Fruit fly (Drosophila melanogaster) whole organism, embryonic: Measurements from ENCODE around the gene CG9132.

Experiments used
- Antp ChIP-seq: fragments of 200-800 bp; sonication (Bioruptor generic); optimal IDR thresholded peaks from 3 replicates; lab custom pipeline; 2016; ENCODE audit warnings: missing biosample characterization, missing genetic modification characterization
- Atf3 ChIP-seq: fragments of 200-800 bp; sonication (Bioruptor generic); optimal IDR thresholded peaks from 3 replicates; lab custom pipeline; 2016; ENCODE audit warnings: missing biosample characterization, missing genetic modification characterization
- B-H1 ChIP-seq: fragments of 200-800 bp; sonication (Bioruptor generic); IDR thresholded peaks from 3 replicates; pipeline ENCODE4 v1.3.6; 2022; ENCODE audit warnings: missing biosample characterization, missing genetic modification characterization
- CG10366 ChIP-seq: fragments of 200-800 bp; sonication (Bioruptor generic); IDR thresholded peaks from 2 replicates; pipeline ENCODE4 v1.3.6; 2022; ENCODE audit warnings: missing biosample characterization, missing genetic modification characterization
- CG11560 ChIP-seq: fragments of 200-800 bp; sonication (Bioruptor generic); IDR thresholded peaks from 3 replicates; pipeline ENCODE4 v1.3.6; 2022; ENCODE audit warnings: missing biosample characterization, missing genetic modification characterization
- CG13894 ChIP-seq: fragments of 200-800 bp; sonication (Bioruptor generic); optimal IDR thresholded peaks from 3 replicates; lab custom pipeline; 2018; ENCODE audit warnings: missing biosample characterization, mild to moderate bottlenecking, missing genetic modification characterization, moderate library complexity
- CG15073 ChIP-seq: fragments of 200-800 bp; sonication (Bioruptor generic); optimal IDR thresholded peaks from 2 replicates; lab custom pipeline; 2016; ENCODE audit warnings: missing biosample characterization, missing genetic modification characterization
- CG15479 ChIP-seq: fragments of 200-800 bp; sonication (Bioruptor generic); optimal IDR thresholded peaks from 3 replicates; lab custom pipeline; 2019; ENCODE audit warnings: missing biosample characterization, mild to moderate bottlenecking, missing genetic modification characterization, moderate library complexity
- CG15601 ChIP-seq: fragments of 200-800 bp; sonication (Bioruptor generic); optimal IDR thresholded peaks from 3 replicates; lab custom pipeline; 2019; ENCODE audit warnings: missing biosample characterization, mild to moderate bottlenecking, missing genetic modification characterization, moderate library complexity
- CG17186 ChIP-seq: fragments of 200-800 bp; sonication (Bioruptor generic); optimal IDR thresholded peaks from 3 replicates; lab custom pipeline; 2017; ENCODE audit warnings: missing biosample characterization, missing genetic modification reagents, missing genetic modification characterization
- CG17802 ChIP-seq: fragments of 200-800 bp; sonication (Bioruptor generic); optimal IDR thresholded peaks from 2 replicates; lab custom pipeline; 2018; ENCODE audit warnings: missing biosample characterization, mild to moderate bottlenecking, missing genetic modification characterization, moderate library complexity
- CG1832 ChIP-seq: fragments of 200-800 bp; sonication (Bioruptor generic); optimal IDR thresholded peaks from 2 replicates; lab custom pipeline; 2017; ENCODE audit warnings: missing biosample characterization, mild to moderate bottlenecking, missing genetic modification characterization, inconsistent platforms
- CG2875 ChIP-seq: fragments of 200-800 bp; sonication (Bioruptor generic); optimal IDR thresholded peaks from 2 replicates; lab custom pipeline; 2017; ENCODE audit warnings: missing biosample characterization, mild to moderate bottlenecking, missing genetic modification characterization, missing genetic modification reagents
- CG30403 ChIP-seq: fragments of 200-800 bp; sonication (Bioruptor generic); optimal IDR thresholded peaks from 3 replicates; lab custom pipeline; 2016; ENCODE audit warnings: missing biosample characterization, missing genetic modification characterization
- CG30431 ChIP-seq: fragments of 200-800 bp; sonication (Bioruptor generic); optimal IDR thresholded peaks from 2 replicates; lab custom pipeline; 2017; ENCODE audit warnings: missing biosample characterization, missing genetic modification characterization
- CG31224 ChIP-seq: fragments of 200-800 bp; sonication (Bioruptor generic); IDR thresholded peaks from 2 replicates; pipeline ENCODE4 v1.3.6; 2022; ENCODE audit warnings: missing biosample characterization, missing genetic modification characterization
- CG33213 ChIP-seq: fragments of 200-800 bp; sonication (Bioruptor generic); optimal IDR thresholded peaks from 3 replicates; lab custom pipeline; 2016; ENCODE audit warnings: missing biosample characterization, missing genetic modification characterization
- CG3838 ChIP-seq: fragments of 200-800 bp; sonication (Bioruptor generic); optimal IDR thresholded peaks from 3 replicates; lab custom pipeline; 2016; ENCODE audit warnings: missing biosample characterization, missing genetic modification characterization
- CG4328 ChIP-seq: fragments of 200-800 bp; sonication (Bioruptor generic); optimal IDR thresholded peaks from 3 replicates; lab custom pipeline; 2017; ENCODE audit warnings: missing biosample characterization, missing genetic modification reagents, missing genetic modification characterization
- CG4404 ChIP-seq: fragments of 200-800 bp; sonication (Bioruptor generic); IDR thresholded peaks from 2 replicates; pipeline ENCODE4 v1.3.6; 2022; ENCODE audit warnings: missing biosample characterization, missing genetic modification characterization
- CG6272 ChIP-seq: fragments of 200-800 bp; sonication (Bioruptor generic); IDR thresholded peaks from 2 replicates; pipeline ENCODE4 v1.3.6; 2022; ENCODE audit warnings: missing biosample characterization, missing genetic modification characterization
- CG7271 ChIP-seq: fragments of 200-800 bp; sonication (Bioruptor generic); optimal IDR thresholded peaks from 2 replicates; lab custom pipeline; 2018; ENCODE audit warnings: missing biosample characterization, mild to moderate bottlenecking, missing genetic modification characterization, moderate library complexity
- ERR ChIP-seq: fragments of 200-800 bp; sonication (Bioruptor generic); optimal IDR thresholded peaks from 2 replicates; lab custom pipeline; 2016; ENCODE audit warnings: missing biosample characterization, missing genetic modification characterization
- Ets65A ChIP-seq: fragments of 200-800 bp; sonication (Bioruptor generic); peaks from one replicate; lab custom pipeline; 2016; ENCODE audit warnings: missing biosample characterization, missing genetic modification characterization
- H2.0 ChIP-seq: fragments of 200-800 bp; sonication (Bioruptor generic); IDR thresholded peaks from 2 replicates; pipeline ENCODE4 v1.3.6; 2022; ENCODE audit warnings: missing biosample characterization, missing genetic modification characterization
- Hand ChIP-seq: fragments of 200-800 bp; sonication (Bioruptor generic); optimal IDR thresholded peaks from 2 replicates; lab custom pipeline; 2017; ENCODE audit warnings: mild to moderate bottlenecking, missing biosample characterization, missing genetic modification reagents, missing genetic modification characterization
- MBD-R2 ChIP-seq: fragments of 200-800 bp; sonication (Bioruptor generic); IDR thresholded peaks from 2 replicates; pipeline ENCODE4 v1.3.6; 2022; ENCODE audit warnings: missing biosample characterization, missing genetic modification characterization
- MESR4 ChIP-seq: fragments of 200-800 bp; sonication (Bioruptor generic); optimal IDR thresholded peaks from 2 replicates; lab custom pipeline; 2018; ENCODE audit warnings: missing biosample characterization, mild to moderate bottlenecking, missing genetic modification characterization, moderate library complexity
- MTF-1 ChIP-seq: fragments of 200-800 bp; sonication (Bioruptor generic); optimal IDR thresholded peaks from 2 replicates; lab custom pipeline; 2018; ENCODE audit warnings: missing biosample characterization, mild to moderate bottlenecking, missing genetic modification characterization, borderline replicate concordance
- Myb ChIP-seq: fragments of 200-800 bp; sonication (Bioruptor generic); optimal IDR thresholded peaks from 2 replicates; lab custom pipeline; 2016; ENCODE audit warnings: missing biosample characterization, missing genetic modification characterization
- Optix ChIP-seq: fragments of 200-800 bp; sonication (Bioruptor generic); IDR thresholded peaks from 3 replicates; pipeline ENCODE4 v1.3.6; 2022; ENCODE audit warnings: missing biosample characterization, missing genetic modification characterization
- ap ChIP-seq: fragments of 200-800 bp; sonication (Bioruptor generic); IDR thresholded peaks from 2 replicates; pipeline ENCODE4 v1.3.6; 2022; ENCODE audit warnings: missing biosample characterization, missing genetic modification characterization
- bbx ChIP-seq: fragments of 200-800 bp; sonication (Bioruptor generic); IDR thresholded peaks from 2 replicates; pipeline ENCODE4 v1.3.6; 2022; ENCODE audit warnings: missing biosample characterization, missing genetic modification characterization; ENCODE audit not compliant: partially characterized antibody
- chif ChIP-seq, 2 experiments: fragments of 200-800 bp; sonication (Bioruptor generic); optimal IDR thresholded peaks; 3 replicates each; lab custom pipeline; 2016; ENCODE audit warnings: missing biosample characterization in 2 of 2, missing genetic modification characterization in 2 of 2
- crc ChIP-seq: fragments of 200-800 bp; sonication (Bioruptor generic); optimal IDR thresholded peaks from 2 replicates; lab custom pipeline; 2016; ENCODE audit warnings: missing biosample characterization, missing genetic modification characterization
- cwo ChIP-seq: fragments of 200-800 bp; sonication (Bioruptor generic); optimal IDR thresholded peaks from 3 replicates; lab custom pipeline; 2017; ENCODE audit warnings: missing biosample characterization, missing genetic modification characterization, mild to moderate bottlenecking, moderate library complexity, missing genetic modification reagents
- esg ChIP-seq: fragments of 200-800 bp; sonication (Bioruptor generic); conservative IDR thresholded peaks from 2 replicates; pipeline ENCODE4 v1.3.6; 2022; ENCODE audit warnings: missing biosample characterization, missing genetic modification characterization
- fd96Cb ChIP-seq: fragments of 200-800 bp; sonication (Bioruptor generic); optimal IDR thresholded peaks from 2 replicates; lab custom pipeline; 2018; ENCODE audit warnings: missing biosample characterization, mild to moderate bottlenecking, missing genetic modification characterization, moderate library complexity
- grau ChIP-seq: fragments of 200-800 bp; optimal IDR thresholded peaks from 3 replicates; lab custom pipeline; 2019; ENCODE audit warnings: missing biosample characterization, mild to moderate bottlenecking, missing genetic modification characterization, moderate library complexity
- insv ChIP-seq, 2 experiments: fragments of 200-800 bp; sonication (Bioruptor generic); optimal IDR thresholded peaks; 3 replicates each; lab custom pipeline; 2016 to 2018; ENCODE audit warnings: missing biosample characterization in 2 of 2, missing genetic modification characterization in 2 of 2
- inv ChIP-seq: fragments of 200-800 bp; sonication (Bioruptor generic); IDR thresholded peaks from 2 replicates; pipeline ENCODE4 v1.3.6; 2022; ENCODE audit warnings: missing biosample characterization, missing genetic modification characterization; ENCODE audit not compliant: partially characterized antibody
- jing ChIP-seq: fragments of 200-800 bp; sonication (Bioruptor generic); optimal IDR thresholded peaks from 2 replicates; lab custom pipeline; 2018; ENCODE audit warnings: missing biosample characterization, mild to moderate bottlenecking, missing genetic modification characterization
- klu ChIP-seq: fragments of 200-800 bp; sonication (Bioruptor generic); IDR thresholded peaks from 2 replicates; pipeline ENCODE4 v1.3.6; 2022; ENCODE audit warnings: missing biosample characterization, missing genetic modification characterization
- lola ChIP-seq, 3 experiments: fragments of >200 bp in 2 of 3; fragments of 200-800 bp in 1 of 3; sonication (Bioruptor generic) in 1 of 3; optimal IDR thresholded peaks; 2 replicates each; lab custom pipeline; 2017 to 2019; ENCODE audit warnings: missing biosample characterization in 3 of 3, missing genetic modification characterization in 3 of 3, mild to moderate bottlenecking in 1 of 3, moderate library complexity in 1 of 3
- nom ChIP-seq: fragments of 200-800 bp; sonication (Bioruptor generic); optimal IDR thresholded peaks from 2 replicates; lab custom pipeline; 2017; ENCODE audit warnings: missing biosample characterization, missing genetic modification characterization, mild to moderate bottlenecking, moderate library complexity, missing genetic modification reagents
- pfk ChIP-seq: fragments of 200-800 bp; sonication (Bioruptor generic); optimal IDR thresholded peaks from 2 replicates; lab custom pipeline; 2018; ENCODE audit warnings: missing biosample characterization, mild to moderate bottlenecking, missing genetic modification characterization, moderate library complexity
- pita ChIP-seq: fragments of 200-800 bp; sonication (Bioruptor generic); optimal IDR thresholded peaks from 2 replicates; lab custom pipeline; 2017; ENCODE audit warnings: missing biosample characterization, mild to moderate bottlenecking, missing genetic modification characterization
- pros ChIP-seq: fragments of 200-800 bp; sonication (Bioruptor generic); optimal IDR thresholded peaks from 3 replicates; lab custom pipeline; 2019; ENCODE audit warnings: missing biosample characterization, mild to moderate bottlenecking, missing genetic modification characterization, moderate library complexity
- seq ChIP-seq: fragments of 200-800 bp; sonication (Bioruptor generic); IDR thresholded peaks from 2 replicates; pipeline ENCODE4 v1.3.6; 2022; ENCODE audit warnings: missing biosample characterization, missing genetic modification characterization
- tgo ChIP-seq: fragments of 200-800 bp; sonication (Bioruptor generic); IDR thresholded peaks from 3 replicates; pipeline ENCODE4 v1.3.6; 2022; ENCODE audit warnings: missing biosample characterization, missing genetic modification characterization
- usp ChIP-seq: fragments of >200 bp; optimal IDR thresholded peaks from 2 replicates; lab custom pipeline; 2017; ENCODE audit warnings: missing biosample characterization, missing genetic modification characterization

Gene CG9132

dm6 chrX:16822080-16822479, 21.6 kb upstream of the CG9132 start (continued):
- TF ChIP-seq esg (GFP tag; lab: Robert Waterston, UW) (peak; percentile 49), Atf3 (GFP tag; lab: Kevin White, UChicago) (no peak), MESR4 (GFP tag; lab: Kevin White, UChicago) (no peak), CG15601 (tag; lab: Kevin White, UChicago) (peak; percentile 49), grau (peak; percentile 86), fd96Cb (tag; lab: Kevin White, UChicago) (peak; percentile 53), CG31224 (GFP tag; lab: Robert Waterston, UW) (no peak), jing (GFP tag; lab: Kevin White, UChicago) (no peak), cwo (GFP tag; lab: Kevin White, UChicago) (peak; percentile 21), crc (GFP tag; lab: Kevin White, UChicago) (no peak), pita (GFP tag; lab: Kevin White, UChicago) (no peak), klu (GFP tag; lab: Robert Waterston, UW) (0 out of 2 replicates have a peak, but pooled peaks have one; percentile 10), pfk (GFP tag; lab: Kevin White, UChicago) (no peak), ap (GFP tag; lab: Robert Waterston, UW) (no peak), CG11560 (tag; lab: Robert Waterston, UW) (no peak), Antp (GFP tag; lab: Kevin White, UChicago) (no peak), CG2875 (peak; percentile 17), CG4328 (GFP tag; lab: Kevin White, UChicago) (no peak), CG6272 (GFP tag; lab: Robert Waterston, UW) (peak; percentile 35; the same call in 1 of the 2 replicates), CG15073 (no peak), seq (GFP tag; lab: Robert Waterston, UW) (no peak), Hand (GFP tag; lab: Kevin White, UChicago) (no peak), CG7271 (tag; lab: Kevin White, UChicago) (no peak), MTF-1 (GFP tag; lab: Kevin White, UChicago) (no peak), ERR (GFP tag; lab: Kevin White, UChicago) (no peak), CG17802 (tag; lab: Kevin White, UChicago) (no peak), H2.0 (GFP tag; lab: Robert Waterston, UW) (peak; percentile 42; the same call in 1 of the 2 replicates), CG17186 (GFP tag; lab: Kevin White, UChicago) (no peak), chif (GFP tag; optimal IDR thresholded peaks at IDR 0.05; lab: Kevin White, UChicago) (no peak), CG13894 (no peak), bbx (GFP tag; lab: Robert Waterston, UW) (no peak), CG3838 (GFP tag; lab: Kevin White, UChicago) (no peak), CG30431 (GFP tag; lab: Kevin White, UChicago) (no peak), lola (GFP tag; optimal IDR thresholded peaks at IDR 0.05; lab: Kevin White, UChicago) (peak in 1 of 3 experiments; percentile 4), CG10366 (GFP tag; lab: Robert Waterston, UW) (peak; percentile 50), inv (GFP tag; lab: Robert Waterston, UW) (no peak), CG1832 (GFP tag; lab: Kevin White, UChicago) (no peak), Myb (GFP tag; lab: Kevin White, UChicago) (no peak), CG33213 (GFP tag; lab: Kevin White, UChicago) (no peak), CG15479 (GFP tag; lab: Kevin White, UChicago) (no peak), CG30403 (peak; percentile 46), CG4404 (GFP tag; lab: Robert Waterston, UW) (peak; percentile 32; the same call in 1 of the 2 replicates), Ets65A (GFP tag; lab: Kevin White, UChicago) (no peak), nom (GFP tag; lab: Kevin White, UChicago) (peak; percentile 34), Optix (GFP tag; lab: Robert Waterston, UW) (no peak), tgo (GFP tag; lab: Robert Waterston, UW) (peak; percentile 50; the same call in 2 of the 3 replicates), B-H1 (GFP tag; lab: Robert Waterston, UW) (peak; percentile 21; the same call in 1 of the 3 replicates), MBD-R2 (GFP tag; lab: Robert Waterston, UW) (no peak), pros (no peak), insv (GFP tag; optimal IDR thresholded peaks at IDR 0.05; lab: Kevin White, UChicago) (no peak), usp (GFP tag; lab: Kevin White, UChicago) (no peak)
